Fruit fly (Drosophila melanogaster) Kc167 (cell line): ENCODE results near the gene Kaz.

Experiments used
- Myc ChIP-seq: fragments of >200 bp; optimal IDR thresholded peaks from 2 replicates; lab custom pipeline; 2017; ENCODE audit warnings: missing external identifiers
- h ChIP-seq: fragments of >200 bp; optimal IDR thresholded peaks from 3 replicates; lab custom pipeline; 2018; ENCODE audit warnings: missing external identifiers
- insv ChIP-seq: fragments of >200 bp; optimal IDR thresholded peaks from 3 replicates; lab custom pipeline; 2018; ENCODE audit warnings: missing external identifiers
- psq ChIP-seq: fragments of >200 bp; optimal IDR thresholded peaks from 2 replicates; lab custom pipeline; 2017; ENCODE audit warnings: missing external identifiers

- TF ChIP-seq Myc (lab: Kevin White, UChicago) (no peak), psq (lab: Kevin White, UChicago) (no peak), h (lab: Kevin White, UChicago) (no peak), insv (lab: Kevin White, UChicago) (no peak)
Measured at dm6 chr3R:24825548-24825947, 4.2 kb downstream of the Kaz start, which contains the start of gene niki.
